Worm (Caenorhabditis elegans) whole organism, L1 larva: ENCODE data around the gene F10E7.9.

Experiments
- alr-1 ChIP-seq: fragments of 200-800 bp; sonication (Bioruptor generic); optimal IDR thresholded peaks from 2 replicates; lab custom pipeline; 2018; ENCODE audit warnings: borderline replicate concordance, mild to moderate bottlenecking, missing genetic modification characterization, missing compliant biosample characterization
- dpl-1 ChIP-seq, 3 experiments: fragments of 150-350 bp in 2 of 3; sonication (generic microtip) in 1 of 3; optimal IDR thresholded peaks; 2 replicates each; lab custom pipeline; 2014 to 2017; ENCODE audit warnings: missing biosample characterization in 3 of 3, missing genetic modification characterization in 3 of 3, missing genetic modification reagents in 3 of 3
- elt-3 ChIP-seq, 6 experiments: fragments of 150-350 bp in 1 of 6; sonication (generic microtip); optimal IDR thresholded peaks; 2 replicates each; lab custom pipeline; 2017 to 2018; ENCODE audit warnings: missing biosample characterization in 6 of 6, missing genetic modification characterization in 6 of 6, inconsistent platforms in 1 of 6
- fos-1 ChIP-seq: fragments of 150-350 bp; optimal IDR thresholded peaks from 2 replicates; lab custom pipeline; 2014; ENCODE audit warnings: missing biosample characterization, missing genetic modification characterization
- nhr-28 ChIP-seq: fragments of 150-350 bp; optimal IDR thresholded peaks from 2 replicates; lab custom pipeline; 2014; ENCODE audit warnings: missing biosample characterization, missing genetic modification characterization
- nhr-71 ChIP-seq: sonication (generic microtip); optimal IDR thresholded peaks from 2 replicates; lab custom pipeline; 2016; ENCODE audit warnings: mild to moderate bottlenecking, missing genetic modification characterization, moderate library complexity, missing compliant biosample characterization
- zip-4 ChIP-seq: fragments of 200-800 bp; sonication (Bioruptor generic); optimal IDR thresholded peaks from 2 replicates; lab custom pipeline; 2018; ENCODE audit warnings: mild to moderate bottlenecking, missing genetic modification characterization, moderate library complexity, missing compliant biosample characterization

DNA sequence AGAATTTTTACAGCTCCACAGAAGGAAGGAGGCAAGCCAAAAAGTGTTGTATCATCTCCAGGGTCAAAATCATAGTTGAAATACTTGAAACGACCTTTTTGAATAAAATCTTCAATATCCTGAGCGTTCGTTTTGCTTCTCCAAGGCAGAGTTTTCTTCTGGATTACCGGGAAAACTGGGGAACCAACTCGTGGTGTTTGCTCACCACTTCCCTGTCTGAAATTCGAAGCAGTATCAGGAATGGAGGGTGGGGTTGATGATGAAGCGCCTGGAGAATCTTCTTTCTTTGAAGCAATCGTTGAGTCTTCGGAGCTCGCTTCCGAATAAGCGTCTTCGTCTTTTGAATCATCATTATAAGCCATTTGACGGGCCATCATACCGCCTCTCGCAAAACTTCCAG is 6.7 kb downstream of the F10E7.9 start:
- TF ChIP-seq dpl-1 (GFP tag; optimal IDR thresholded peaks at IDR 0.05; lab: Kevin White, UChicago) (no peak), zip-4 (no peak), fos-1 (tag; lab: Kevin White, UChicago) (no peak), elt-3 (tag; optimal IDR thresholded peaks at IDR 0.05; lab: Kevin White, UChicago) (no peak), nhr-28 (tag; lab: Kevin White, UChicago) (no peak), alr-1 (tag; lab: Kevin White, UChicago) (no peak), nhr-71 (tag; lab: Kevin White, UChicago) (no peak)
